Worm (Caenorhabditis elegans) whole organism, young adult: ENCODE data around the gene clec-251.
A peak's percentile ranks its signal among the peaks of the same experiment; 100 is the strongest.

Source experiments
- C17E4.6 ChIP-seq: fragments of 200-800 bp; sonication (Bioruptor generic); IDR thresholded peaks from 2 replicates; pipeline ENCODE4 v1.3.6; 2022; ENCODE audit warnings: missing genetic modification reagents, missing genetic modification characterization, missing compliant biosample characterization
- D2030.7 ChIP-seq: fragments of 200-800 bp; sonication (Bioruptor generic); IDR thresholded peaks from 2 replicates; pipeline ENCODE4 v1.3.6; 2022; ENCODE audit warnings: missing genetic modification reagents, missing genetic modification characterization, missing compliant biosample characterization
- F55B11.4 ChIP-seq: sonication (generic microtip); optimal IDR thresholded peaks from 2 replicates; lab custom pipeline; 2016; ENCODE audit warnings: missing compliant biosample characterization, missing genetic modification characterization, borderline replicate concordance; ENCODE audit not compliant: insufficient read depth
- F57A8.1 ChIP-seq: fragments of 200-800 bp; sonication (Bioruptor generic); optimal IDR thresholded peaks from 2 replicates; lab custom pipeline; 2018; ENCODE audit warnings: mild to moderate bottlenecking, missing genetic modification characterization, moderate library complexity, missing compliant biosample characterization
- Y53F4B.3 ChIP-seq: fragments of 200-800 bp; sonication (Bioruptor generic); IDR thresholded peaks from 2 replicates; pipeline ENCODE4 v1.3.6; 2022; ENCODE audit warnings: missing genetic modification reagents, missing genetic modification characterization, missing compliant biosample characterization
- Y56A3A.18 ChIP-seq: fragments of 200-800 bp; sonication (Bioruptor generic); IDR thresholded peaks from 2 replicates; pipeline ENCODE4 v1.3.6; 2022; ENCODE audit warnings: missing genetic modification reagents, missing genetic modification characterization, missing compliant biosample characterization
- Y95B8A.8 ChIP-seq: fragments of 200-800 bp; sonication (Bioruptor generic); IDR thresholded peaks from 2 replicates; pipeline ENCODE4 v1.3.6; 2022; ENCODE audit warnings: missing genetic modification reagents, missing genetic modification characterization, missing compliant biosample characterization
- akir-1 ChIP-seq: fragments of 200-800 bp; sonication (Bioruptor generic); optimal IDR thresholded peaks from 2 replicates; lab custom pipeline; 2018; ENCODE audit warnings: mild to moderate bottlenecking, missing genetic modification characterization, moderate library complexity, missing compliant biosample characterization
- attf-3 ChIP-seq: fragments of 200-800 bp; sonication (Bioruptor generic); conservative IDR thresholded peaks from 2 replicates; pipeline ENCODE4 v1.3.6; 2022; ENCODE audit warnings: missing genetic modification reagents, missing genetic modification characterization, missing compliant biosample characterization
- attf-6 ChIP-seq: fragments of 200-800 bp; sonication (Bioruptor generic); IDR thresholded peaks from 2 replicates; pipeline ENCODE4 v1.3.6; 2022; ENCODE audit warnings: missing genetic modification reagents, missing genetic modification characterization, missing compliant biosample characterization
- cebp-1 ChIP-seq, 2 experiments: fragments of 200-800 bp in 1 of 2; sonication (Bioruptor generic) in 1 of 2; sonication (generic microtip) in 1 of 2; IDR thresholded peaks in 1 of 2; optimal IDR thresholded peaks in 1 of 2; 2 replicates each; pipeline versions ENCODE4 v1.3.6 to Lab custom; 2017 to 2022; ENCODE audit warnings: missing compliant biosample characterization in 2 of 2, missing genetic modification characterization in 2 of 2, mild to moderate bottlenecking in 1 of 2, missing genetic modification reagents in 1 of 2, moderate library complexity in 1 of 2
- ceh-91 ChIP-seq: fragments of 200-800 bp; sonication (Bioruptor generic); IDR thresholded peaks from 2 replicates; pipeline ENCODE4 v1.3.6; 2022; ENCODE audit warnings: missing genetic modification reagents, missing genetic modification characterization, missing compliant biosample characterization
- dox-1 ChIP-seq: fragments of 200-800 bp; sonication (Bioruptor generic); IDR thresholded peaks from 2 replicates; pipeline ENCODE4 v1.3.6; 2022; ENCODE audit warnings: missing genetic modification reagents, missing genetic modification characterization, missing compliant biosample characterization
- efl-1 ChIP-seq: fragments of 150-350 bp; optimal IDR thresholded peaks from 2 replicates; lab custom pipeline; 2014; ENCODE audit warnings: missing biosample characterization, missing genetic modification reagents, missing genetic modification characterization
- ekl-4 ChIP-seq: fragments of 200-800 bp; sonication (Bioruptor generic); IDR thresholded peaks from 2 replicates; pipeline ENCODE4 v1.3.6; 2022; ENCODE audit warnings: missing genetic modification reagents, missing genetic modification characterization, missing compliant biosample characterization
- hlh-26 ChIP-seq: fragments of 200-800 bp; sonication (Bioruptor generic); conservative IDR thresholded peaks from 2 replicates; pipeline ENCODE4 v1.3.6; 2022; ENCODE audit warnings: missing genetic modification reagents, missing genetic modification characterization, missing compliant biosample characterization
- hmg-20 ChIP-seq: fragments of 200-800 bp; sonication (Bioruptor generic); IDR thresholded peaks from 2 replicates; pipeline ENCODE4 v1.3.6; 2022; ENCODE audit warnings: missing genetic modification reagents, missing genetic modification characterization, missing compliant biosample characterization
- lin-54 ChIP-seq: fragments of 200-800 bp; sonication (Bioruptor generic); optimal IDR thresholded peaks from 2 replicates; lab custom pipeline; 2018; ENCODE audit warnings: mild to moderate bottlenecking, missing genetic modification characterization, missing compliant biosample characterization
- lir-1 ChIP-seq: fragments of 200-800 bp; sonication (Bioruptor generic); conservative IDR thresholded peaks from 2 replicates; pipeline ENCODE4 v1.3.6; 2022; ENCODE audit warnings: missing genetic modification reagents, missing genetic modification characterization, missing compliant biosample characterization
- lsy-27 ChIP-seq: sonication (generic microtip); optimal IDR thresholded peaks from 2 replicates; lab custom pipeline; 2017; ENCODE audit warnings: missing genetic modification characterization, mild to moderate bottlenecking, missing compliant biosample characterization, antibody characterized with exemption, missing genotype, borderline replicate concordance; ENCODE audit not compliant: insufficient read depth
- nfya-1 ChIP-seq: sonication (generic microtip); optimal IDR thresholded peaks from 2 replicates; lab custom pipeline; 2017; ENCODE audit warnings: antibody characterized with exemption, missing compliant biosample characterization, missing genetic modification characterization, borderline replicate concordance; ENCODE audit not compliant: insufficient read depth
- nfya-2 ChIP-seq: fragments of 200-800 bp; sonication (Bioruptor generic); IDR thresholded peaks from 2 replicates; pipeline ENCODE4 v1.3.6; 2022; ENCODE audit warnings: missing genetic modification reagents, missing genetic modification characterization, missing compliant biosample characterization
- nhr-179 ChIP-seq: sonication (generic microtip); optimal IDR thresholded peaks from 2 replicates; lab custom pipeline; 2016; ENCODE audit warnings: mild to moderate bottlenecking, missing genetic modification characterization, missing compliant biosample characterization
- nhr-27 ChIP-seq: fragments of 200-800 bp; sonication (Bioruptor generic); optimal IDR thresholded peaks from 2 replicates; lab custom pipeline; 2018; ENCODE audit warnings: mild to moderate bottlenecking, missing genetic modification characterization, moderate library complexity, missing compliant biosample characterization
- pbrm-1 ChIP-seq: fragments of 200-800 bp; sonication (Bioruptor generic); IDR thresholded peaks from 2 replicates; pipeline ENCODE4 v1.3.6; 2022; ENCODE audit warnings: missing genetic modification reagents, missing genetic modification characterization, missing compliant biosample characterization
- rcor-1 ChIP-seq: fragments of 200-800 bp; sonication (Bioruptor generic); IDR thresholded peaks from 2 replicates; pipeline ENCODE4 v1.3.6; 2022; ENCODE audit warnings: missing genetic modification reagents, missing genetic modification characterization, missing compliant biosample characterization
- rec-8 ChIP-seq, 2 experiments: sonication (generic microtip); optimal IDR thresholded peaks; 2 replicates each; lab custom pipeline; 2016; ENCODE audit warnings: mild to moderate bottlenecking in 2 of 2, missing genetic modification characterization in 2 of 2, missing genetic modification reagents in 2 of 2, missing genotype in 2 of 2, missing biosample characterization in 1 of 2, missing compliant biosample characterization in 1 of 2, moderate library complexity in 1 of 2
- rpc-1 ChIP-seq, 2 experiments: fragments of 150-350 bp in 1 of 2; sonication (generic microtip) in 1 of 2; optimal IDR thresholded peaks; 2 replicates each; lab custom pipeline; 2014 to 2018; ENCODE audit warnings: missing biosample characterization in 1 of 2, missing genetic modification characterization in 1 of 2, missing genetic modification reagents in 1 of 2, missing genotype in 1 of 2
- sdz-38 ChIP-seq: sonication (generic microtip); optimal IDR thresholded peaks from 2 replicates; lab custom pipeline; 2016; ENCODE audit warnings: missing genotype, missing genetic modification characterization, missing compliant biosample characterization
- snpc-1.1 ChIP-seq: sonication (generic microtip); optimal IDR thresholded peaks from 2 replicates; lab custom pipeline; 2017; ENCODE audit warnings: missing genetic modification characterization, mild to moderate bottlenecking, missing compliant biosample characterization, antibody characterized with exemption, moderate library complexity, missing genotype, missing genetic modification reagents; ENCODE audit not compliant: insufficient read depth
- snpc-4 ChIP-seq, 5 experiments: fragments of 150-350 bp in 1 of 5; sonication (generic microtip) in 4 of 5; optimal IDR thresholded peaks; 2 replicates each; lab custom pipeline; 2014 to 2018; ENCODE audit warnings: missing genetic modification characterization in 5 of 5, missing biosample characterization in 3 of 5, antibody characterized with exemption in 2 of 5, mild to moderate bottlenecking in 2 of 5, missing compliant biosample characterization in 2 of 5, missing genotype in 2 of 5, moderate library complexity in 2 of 5, missing genetic modification reagents in 1 of 5
- tbp1 ChIP-seq: fragments of 200-800 bp; sonication (Bioruptor generic); optimal IDR thresholded peaks from 2 replicates; lab custom pipeline; 2018; ENCODE audit warnings: mild to moderate bottlenecking, missing genetic modification characterization, missing compliant biosample characterization

Gene clec-251

ce11 chrV:18721873-18722272 lies 24.9 kb downstream of the clec-251 start:
- TF ChIP-seq C17E4.6 (GFP tag; lab: Robert Waterston, UW) (no peak), dox-1 (GFP tag; lab: Robert Waterston, UW) (no peak), rpc-1 (optimal IDR thresholded peaks at IDR 0.05; lab: Kevin White, UChicago) (no peak), rpc-1 (tag; optimal IDR thresholded peaks at IDR 0.05; lab: Kevin White, UChicago) (no peak), nfya-2 (GFP tag; lab: Robert Waterston, UW) (no peak), tbp1 (GFP tag; lab: Kevin White, UChicago) (no peak), akir-1 (GFP tag; lab: Kevin White, UChicago) (no peak), ekl-4 (no peak), lin-54 (GFP tag; lab: Kevin White, UChicago) (no peak), rec-8 (tag; optimal IDR thresholded peaks at IDR 0.05; lab: Kevin White, UChicago) (no peak), F57A8.1 (GFP tag; lab: Kevin White, UChicago) (no peak), Y95B8A.8 (GFP tag; lab: Robert Waterston, UW) (no peak), D2030.7 (GFP tag; lab: Robert Waterston, UW) (no peak), snpc-4 (GFP tag; optimal IDR thresholded peaks at IDR 0.05; lab: Kevin White, UChicago) (no peak), snpc-4 (tag; optimal IDR thresholded peaks at IDR 0.05; lab: Kevin White, UChicago) (no peak), rcor-1 (GFP tag; lab: Robert Waterston, UW) (no peak), nhr-27 (tag; lab: Kevin White, UChicago) (no peak), Y53F4B.3 (GFP tag; lab: Robert Waterston, UW) (no peak), hmg-20 (no peak), Y56A3A.18 (no peak), pbrm-1 (GFP tag; lab: Robert Waterston, UW) (no peak)

- no peak for TF ChIP-seq attf-6 (GFP tag; lab: Robert Waterston, UW)
- TF ChIP-seq ceh-91 (GFP tag; lab: Robert Waterston, UW): no peak
- TF ChIP-seq lir-1 (GFP tag; lab: Robert Waterston, UW): no peak
- TF ChIP-seq sdz-38: peak; percentile 34
- TF ChIP-seq nhr-179 (tag; lab: Kevin White, UChicago): no peak
- TF ChIP-seq snpc-4 (GFP tag; optimal IDR thresholded peaks at IDR 0.05; lab: Kevin White, UChicago): no peak
- TF ChIP-seq snpc-4 (tag; optimal IDR thresholded peaks at IDR 0.05; lab: Kevin White, UChicago): peak; percentile 32 to 66 (median 60)
- TF ChIP-seq nfya-1 (tag; lab: Kevin White, UChicago): no peak
- TF ChIP-seq efl-1 (GFP tag; lab: Kevin White, UChicago): no peak
- no peak for TF ChIP-seq Y53F4B.3 (GFP tag; lab: Robert Waterston, UW)
- 0 out of 2 replicates have a peak, but pooled peaks have one; percentile 59 for TF ChIP-seq hlh-26 (GFP tag; lab: Robert Waterston, UW)
- peak; percentile 38 for TF ChIP-seq F55B11.4
- no peak for TF ChIP-seq nhr-27 (tag; lab: Kevin White, UChicago)
- TF ChIP-seq lin-54 (GFP tag; lab: Kevin White, UChicago): no peak
- TF ChIP-seq snpc-1.1: no peak
- TF ChIP-seq tbp1 (GFP tag; lab: Kevin White, UChicago): no peak
Measured at ce11 chrV:18719956-18720489, 26.8 kb downstream of the clec-251 start, which contains the start of gene Y17D7C.2. Y17D7C.2 (minus strand) TSS chrV:18719987.

ce11 chrV:18719412-18719811 lies 27.4 kb downstream of the clec-251 start:
- TF ChIP-seq attf-3 (GFP tag; lab: Robert Waterston, UW) (no peak), lsy-27 (tag; lab: Kevin White, UChicago) (no peak), sdz-38 (peak; percentile 6), D2030.7 (GFP tag; lab: Robert Waterston, UW) (no peak), cebp-1 (GFP tag; IDR thresholded peaks at IDR 0.05; lab: Robert Waterston, UW) (no peak), cebp-1 (tag; optimal IDR thresholded peaks at IDR 0.05; lab: Kevin White, UChicago) (no peak)
